Worm (Caenorhabditis elegans): Measurements from ENCODE around the gene hsp-12.2.

DNA sequence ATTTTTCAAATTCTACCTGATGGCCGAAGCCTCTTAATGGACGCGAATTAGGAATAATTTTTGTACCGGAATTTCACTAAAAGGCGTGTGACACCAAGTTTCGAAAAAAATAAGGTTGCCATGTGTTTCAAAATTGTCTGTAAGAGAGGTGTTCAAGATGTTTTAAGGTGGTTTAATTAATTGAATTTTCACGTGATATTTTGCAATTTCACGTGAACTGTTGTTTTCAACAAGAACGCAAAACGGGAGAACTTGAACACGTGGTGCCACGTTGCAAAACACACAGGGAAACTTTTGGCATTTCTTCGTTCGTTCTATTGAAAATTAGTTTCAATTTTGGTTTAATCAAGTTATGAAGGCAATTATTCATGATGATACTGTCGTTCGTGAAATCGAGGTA is 43.7 kb downstream of the hsp-12.2 start, which contains the start of gene spc-2:
- TF ChIP-seq nhr-25 (tag; optimal IDR thresholded peaks at IDR 0.05) (no peak), nhr-12 (tag; optimal IDR thresholded peaks at IDR 0.05) (no peak), nhr-11 (tag; optimal IDR thresholded peaks at IDR 0.05) (no peak)

All from whole organism, L2 larva.